Worm (Caenorhabditis elegans) whole organism, late embryonic: ENCODE results near the gene lury-1.

Experiments used
- C08G9.2 ChIP-seq: sonication (generic microtip); optimal IDR thresholded peaks from 2 replicates; lab custom pipeline; 2016; ENCODE audit warnings: mild to moderate bottlenecking, missing genetic modification characterization, moderate library complexity, missing compliant biosample characterization
- F13H6.1 ChIP-seq: sonication (generic microtip); optimal IDR thresholded peaks from 2 replicates; lab custom pipeline; 2016; ENCODE audit warnings: missing genetic modification characterization, missing compliant biosample characterization
- ceh-22 ChIP-seq: sonication (generic microtip); optimal IDR thresholded peaks from 2 replicates; lab custom pipeline; 2017; ENCODE audit warnings: missing biosample characterization, missing genetic modification characterization
- che-1 ChIP-seq: sonication (generic microtip); optimal IDR thresholded peaks from 2 replicates; lab custom pipeline; 2016; ENCODE audit warnings: mild to moderate bottlenecking, missing genetic modification characterization, missing compliant biosample characterization
- fkh-10 ChIP-seq: fragments of 150-350 bp; optimal IDR thresholded peaks from 2 replicates; lab custom pipeline; 2014; ENCODE audit warnings: missing biosample characterization, missing genetic modification reagents, missing genetic modification characterization
- hlh-30 ChIP-seq: sonication (generic microtip); optimal IDR thresholded peaks from 2 replicates; lab custom pipeline; 2017; ENCODE audit warnings: antibody characterized with exemption, missing genetic modification characterization, missing compliant biosample characterization; ENCODE audit not compliant: insufficient read depth
- nhr-11 ChIP-seq: fragments of 150-350 bp; optimal IDR thresholded peaks from 2 replicates; lab custom pipeline; 2014; ENCODE audit warnings: missing biosample characterization, missing genetic modification characterization
- pha-4 ChIP-seq: fragments of 150-350 bp; optimal IDR thresholded peaks from 2 replicates; lab custom pipeline; 2018; ENCODE audit warnings: missing biosample characterization, missing genetic modification reagents, missing genetic modification characterization
- rnt-1 ChIP-seq: sonication (generic microtip); optimal IDR thresholded peaks from 2 replicates; lab custom pipeline; 2016; ENCODE audit warnings: missing genetic modification characterization, missing compliant biosample characterization
- sox-4 ChIP-seq: sonication (generic microtip); optimal IDR thresholded peaks from 2 replicates; lab custom pipeline; 2017; ENCODE audit warnings: mild to moderate bottlenecking, missing genetic modification characterization, inconsistent platforms, missing compliant biosample characterization
- unc-3 ChIP-seq, 2 experiments: fragments of 200-800 bp in 1 of 2; sonication (Bioruptor generic) in 1 of 2; sonication (generic microtip) in 1 of 2; conservative IDR thresholded peaks in 1 of 2; optimal IDR thresholded peaks in 1 of 2; 2 replicates each; pipeline versions ENCODE4 v1.3.6 to Lab custom; 2016 to 2022; ENCODE audit warnings: missing compliant biosample characterization in 2 of 2, missing genetic modification characterization in 2 of 2, missing genetic modification reagents in 1 of 2

- TF ChIP-seq ceh-22, result no peak
- TF ChIP-seq C08G9.2 (tag; lab: Kevin White, UChicago), result no peak
- TF ChIP-seq pha-4 (tag; lab: Kevin White, UChicago), result no peak
- TF ChIP-seq F13H6.1 (tag; lab: Kevin White, UChicago), result no peak
- no peak for TF ChIP-seq fkh-10 (GFP tag; lab: Kevin White, UChicago)
- no peak for TF ChIP-seq unc-3 (GFP tag; conservative IDR thresholded peaks at IDR 0.05; lab: Robert Waterston, UW)
- no peak for TF ChIP-seq unc-3 (tag; optimal IDR thresholded peaks at IDR 0.05; lab: Kevin White, UChicago)
- no peak for TF ChIP-seq che-1 (tag; lab: Kevin White, UChicago)
- no peak for TF ChIP-seq sox-4 (tag; lab: Kevin White, UChicago)
- no peak for TF ChIP-seq rnt-1 (tag; lab: Kevin White, UChicago)
- TF ChIP-seq nhr-11 (tag; lab: Kevin White, UChicago), result no peak
- TF ChIP-seq hlh-30, result no peak
Measured at ce11 chrIII:12165305-12165704, 20.9 kb upstream of the lury-1 start.
